Fruit fly (Drosophila melanogaster): ENCODE results near the gene Cox10.

Gene Cox10

DNA sequence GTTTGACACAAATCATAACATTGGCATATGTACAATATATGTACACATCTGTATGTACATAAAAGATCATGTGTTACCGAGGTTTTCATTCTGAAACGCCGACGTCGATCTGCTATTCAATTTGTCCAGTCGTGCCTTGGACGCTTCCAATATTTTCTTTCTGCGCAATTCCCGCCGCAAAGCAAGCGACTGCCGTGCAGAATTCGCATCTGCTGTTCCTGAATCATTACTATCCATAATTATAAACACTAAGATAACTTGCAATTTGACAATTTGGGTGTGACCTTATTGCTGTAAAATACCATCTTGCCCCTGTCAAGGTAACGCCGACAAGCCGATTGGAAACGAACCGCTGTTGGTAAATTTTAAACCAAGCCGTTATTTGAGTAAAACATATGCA lies 19.4 kb upstream of the Cox10 start (continued):
- peak; percentile 21 for TF ChIP-seq phol (tag; optimal IDR thresholded peaks at IDR 0.05)
- TF ChIP-seq unc-4 (GFP tag; IDR thresholded peaks at IDR 0.05; ENCODE audit: partially characterized antibody) = peak; percentile 38; the same call in 1 of the 2 replicates
- 0 out of 3 replicates have a peak, but pooled peaks have one; percentile 12 for TF ChIP-seq CG34224 (GFP tag; IDR thresholded peaks at IDR 0.05; ENCODE audit: partially characterized antibody)
- TF ChIP-seq Dip3 (GFP tag; optimal IDR thresholded peaks at IDR 0.05) = no peak
- TF ChIP-seq org-1 (GFP tag; optimal IDR thresholded peaks at IDR 0.05) = no peak
- TF ChIP-seq dati (GFP tag; IDR thresholded peaks at IDR 0.05) = no peak
- TF ChIP-seq CG15514 (GFP tag; optimal IDR thresholded peaks at IDR 0.05) = peak; percentile 37
- no peak for TF ChIP-seq CG18619 (GFP tag; optimal IDR thresholded peaks at IDR 0.05)
- TF ChIP-seq CG17802 (tag; optimal IDR thresholded peaks at IDR 0.05) = peak; percentile 34
- TF ChIP-seq zfh2 (GFP tag; optimal IDR thresholded peaks at IDR 0.05) = no peak
- TF ChIP-seq Scr (GFP tag; IDR thresholded peaks at IDR 0.05; ENCODE audit: partially characterized antibody) = peak; percentile 33; the same call in 1 of the 2 replicates
- TF ChIP-seq CG6854 (GFP tag; optimal IDR thresholded peaks at IDR 0.05) = no peak
- no peak for TF ChIP-seq Jarid2 (GFP tag; optimal IDR thresholded peaks at IDR 0.05)
- no peak for TF ChIP-seq CG8290 (GFP tag; optimal IDR thresholded peaks at IDR 0.05)
- peak in 1 of 2 experiments; percentile 4 for TF ChIP-seq CG8290 (tag; optimal IDR thresholded peaks at IDR 0.05)
- peak; percentile 42; the same call in 1 of the 4 replicates for TF ChIP-seq Dll (GFP tag; IDR thresholded peaks at IDR 0.05; ENCODE audit: partially characterized antibody)
- peak; percentile 72 for TF ChIP-seq sens (GFP tag)
- no peak for TF ChIP-seq fru (optimal IDR thresholded peaks at IDR 0.05)
- TF ChIP-seq chif (GFP tag; optimal IDR thresholded peaks at IDR 0.05) = no peak
- TF ChIP-seq NC2β (GFP tag; optimal IDR thresholded peaks at IDR 0.05) = no peak
- no peak for TF ChIP-seq chm (GFP tag; IDR thresholded peaks at IDR 0.05)
- no peak for TF ChIP-seq Nf-YA (GFP tag; IDR thresholded peaks at IDR 0.05)
- TF ChIP-seq Taf1 (GFP tag; IDR thresholded peaks at IDR 0.05) = no peak
- TF ChIP-seq Dp (GFP tag; optimal IDR thresholded peaks at IDR 0.05) = peak; percentile 41
- TF ChIP-seq fd64A (GFP tag; optimal IDR thresholded peaks at IDR 0.05) = no peak
- TF ChIP-seq CG9797 (GFP tag; optimal IDR thresholded peaks at IDR 0.05) = peak; percentile 69
- no peak for TF ChIP-seq CG11247 (GFP tag; IDR thresholded peaks at IDR 0.05)
- TF ChIP-seq knrl (GFP tag; IDR thresholded peaks at IDR 0.05; ENCODE audit: partially characterized antibody) = no peak
- TF ChIP-seq ac (GFP tag; optimal IDR thresholded peaks at IDR 0.05) = no peak
- TF ChIP-seq MBD-R2 (GFP tag; IDR thresholded peaks at IDR 0.05) = peak; percentile 65
- TF ChIP-seq Ets65A (GFP tag) = peak; percentile 54
- peak; percentile 7 for TF ChIP-seq CG2712 (tag; optimal IDR thresholded peaks at IDR 0.05)
- no peak for TF ChIP-seq CG42726 (GFP tag; IDR thresholded peaks at IDR 0.05; ENCODE audit: partially characterized antibody)
- TF ChIP-seq stwl (tag; optimal IDR thresholded peaks at IDR 0.05) = peak; percentile 63
- peak; percentile 62 for TF ChIP-seq CG12659 (GFP tag; optimal IDR thresholded peaks at IDR 0.05)
- peak; percentile 27 for TF ChIP-seq Elba2 (GFP tag; optimal IDR thresholded peaks at IDR 0.05)
- no peak for TF ChIP-seq twi (tag; optimal IDR thresholded peaks at IDR 0.05)
- no peak for TF ChIP-seq sima (GFP tag; optimal IDR thresholded peaks at IDR 0.05)
- peak; percentile 27; the same call in 1 of the 2 replicates for TF ChIP-seq amos (GFP tag; IDR thresholded peaks at IDR 0.05; ENCODE audit: partially characterized antibody)
- TF ChIP-seq BEAF-32 (GFP tag; optimal IDR thresholded peaks at IDR 0.05) = peak; percentile 52
- no peak for TF ChIP-seq ttk (GFP tag; IDR thresholded peaks at IDR 0.05)
- TF ChIP-seq prd (optimal IDR thresholded peaks at IDR 0.05) = no peak
- TF ChIP-seq prd (GFP tag; IDR thresholded peaks at IDR 0.05) = no peak
- peak in 1 of 2 experiments; percentile 60 for TF ChIP-seq crp (GFP tag; optimal IDR thresholded peaks at IDR 0.05)
- TF ChIP-seq CG13287 (GFP tag; IDR thresholded peaks at IDR 0.05; ENCODE audit: partially characterized antibody) = peak; percentile 42; the same call in 1 of the 2 replicates
- TF ChIP-seq CG8924 (tag; optimal IDR thresholded peaks at IDR 0.05) = no peak
- TF ChIP-seq pzg (GFP tag; optimal IDR thresholded peaks at IDR 0.05) = peak; percentile 69
- peak; percentile 44 for TF ChIP-seq CG2116 (GFP tag; optimal IDR thresholded peaks at IDR 0.05)
- TF ChIP-seq chinmo (GFP tag; IDR thresholded peaks at IDR 0.05; ENCODE audit: partially characterized antibody) = 0 out of 4 replicates have a peak, but pooled peaks have one; percentile 50
- TF ChIP-seq Myb (GFP tag; optimal IDR thresholded peaks at IDR 0.05) = peak; percentile 90

All from whole organism, embryonic.